Worm (Caenorhabditis elegans): ENCODE data around the gene chil-13.
"Not testable (repeated sequence)": the region's sequence is repeated elsewhere in the genome, so short reads cannot be mapped to it uniquely, and the experiment has no call there.

Gene chil-13

ce11 chrII:9452172-9452571 lies 14.0 kb upstream of the chil-13 start, which contains the start of gene R09D1.12:
R09D1.12 (minus strand) TSS chrII:9452272.
- TF ChIP-seq F13H6.1, zip-5, ttx-3 (tag; optimal IDR thresholded peaks at IDR 0.05): not testable (repeated sequence)

- TF ChIP-seq pros-1 (tag; optimal IDR thresholded peaks at IDR 0.05) = no peak
- TF ChIP-seq sox-2 (GFP tag; IDR thresholded peaks at IDR 0.05) = no peak
- TF ChIP-seq elt-2 (tag; optimal IDR thresholded peaks at IDR 0.05) = no peak
- no peak for TF ChIP-seq ceh-19 (GFP tag; optimal IDR thresholded peaks at IDR 0.05)
- TF ChIP-seq hlh-8 (tag; optimal IDR thresholded peaks at IDR 0.05) = no peak
- no peak for TF ChIP-seq pax-1 (tag; optimal IDR thresholded peaks at IDR 0.05)
Measured at ce11 chrII:9447965-9448364, 9.8 kb upstream of the chil-13 start, which contains the start of gene chil-18. chil-18 (plus strand) TSS chrII:9448265.

- TF ChIP-seq ets-4 (tag; optimal IDR thresholded peaks at IDR 0.05) (no peak), dmd-4 (tag; optimal IDR thresholded peaks at IDR 0.05; ENCODE audit: borderline replicate concordance) (no peak), K02D7.2 (tag; optimal IDR thresholded peaks at IDR 0.05) (no peak), ceh-31 (tag; optimal IDR thresholded peaks at IDR 0.05) (no peak), gmeb-2 (tag; optimal IDR thresholded peaks at IDR 0.05) (no peak), elt-2 (tag; optimal IDR thresholded peaks at IDR 0.05) (no peak), T23F11.4 (GFP tag; optimal IDR thresholded peaks at IDR 0.05) (no peak), hlh-13 (GFP tag; optimal IDR thresholded peaks at IDR 0.05) (no peak)
Measured at ce11 chrII:9445368-9445767, 7.2 kb upstream of the chil-13 start, which contains the start of gene R09D1.13. R09D1.13 (minus strand) TSS chrII:9445468.

ce11 chrII:9443522-9443921 lies 5.4 kb upstream of the chil-13 start, which contains the start of gene chil-15:
chil-15 (minus strand) TSS chrII:9443622.
- TF ChIP-seq ceh-48 (tag; optimal IDR thresholded peaks at IDR 0.05) (no peak), tbx-7 (tag; optimal IDR thresholded peaks at IDR 0.05) (no peak), hlh-30 (tag; optimal IDR thresholded peaks at IDR 0.05; ENCODE audit: insufficient read depth) (no peak)

- TF ChIP-seq nhr-232 (tag; optimal IDR thresholded peaks at IDR 0.05) (no peak), elt-2 (tag; optimal IDR thresholded peaks at IDR 0.05) (no peak), sox-2 (GFP tag; IDR thresholded peaks at IDR 0.05) (no peak), ceh-18 (tag; optimal IDR thresholded peaks at IDR 0.05) (no peak), syd-9 (tag; optimal IDR thresholded peaks at IDR 0.05) (no peak), nfya-1 (tag; optimal IDR thresholded peaks at IDR 0.05) (no peak), elt-4 (tag; optimal IDR thresholded peaks at IDR 0.05) (no peak), C08G9.2 (tag; optimal IDR thresholded peaks at IDR 0.05) (no peak), pros-1 (tag; optimal IDR thresholded peaks at IDR 0.05) (no peak), pat-9 (tag; optimal IDR thresholded peaks at IDR 0.05) (no peak), F13H6.1 (tag; optimal IDR thresholded peaks at IDR 0.05) (no peak), ceh-45 (GFP tag; IDR thresholded peaks at IDR 0.05) (no peak), ahr-1 (tag; optimal IDR thresholded peaks at IDR 0.05) (no peak), pqm-1 (tag; optimal IDR thresholded peaks at IDR 0.05) (no peak), npax-4 (tag; optimal IDR thresholded peaks at IDR 0.05) (no peak), tbx-2 (tag; optimal IDR thresholded peaks at IDR 0.05) (no peak)
Measured at ce11 chrII:9441838-9442237, 3.7 kb upstream of the chil-13 start, which contains the start of gene chil-16. chil-16 (minus strand) TSS chrII:9441938.

- TF ChIP-seq nhr-232 (tag; optimal IDR thresholded peaks at IDR 0.05) = no peak
- no peak for TF ChIP-seq pat-9 (tag; optimal IDR thresholded peaks at IDR 0.05)
- TF ChIP-seq pag-3 (tag; optimal IDR thresholded peaks at IDR 0.05; ENCODE audit: borderline replicate concordance) = no peak
- TF ChIP-seq pax-1 (tag; optimal IDR thresholded peaks at IDR 0.05) = no peak
Measured at ce11 chrII:9440060-9440459, 1.9 kb upstream of the chil-13 start, which contains the start of gene chil-17. chil-17 (minus strand) TSS chrII:9440160.
